Worm (Caenorhabditis elegans) whole organism, L1 larva: ENCODE measurements around the gene R186.8.
A peak's percentile ranks its signal among the peaks of the same experiment; 100 is the strongest.

ENCODE experiments used
- C16A3.4 ChIP-seq: fragments of 150-350 bp; optimal IDR thresholded peaks from 2 replicates; lab custom pipeline; 2014; ENCODE audit warnings: missing biosample characterization, missing genetic modification characterization
- Y116A8C.19 ChIP-seq: sonication (generic microtip); optimal IDR thresholded peaks from 2 replicates; lab custom pipeline; 2016; ENCODE audit warnings: missing compliant biosample characterization, missing genetic modification characterization, borderline replicate concordance
- aly-2 ChIP-seq: fragments of 150-350 bp; optimal IDR thresholded peaks from 2 replicates; lab custom pipeline; 2014; ENCODE audit warnings: missing biosample characterization, missing genetic modification characterization
- ama-1 ChIP-seq: fragments of 150-350 bp; optimal IDR thresholded peaks from 2 replicates; lab custom pipeline; 2014
- blmp-1 ChIP-seq: fragments of 150-350 bp; optimal IDR thresholded peaks from 2 replicates; lab custom pipeline; 2014; ENCODE audit warnings: missing biosample characterization, missing genetic modification characterization
- ceh-63 ChIP-seq: fragments of 200-800 bp; sonication (Bioruptor generic); optimal IDR thresholded peaks from 2 replicates; lab custom pipeline; 2018; ENCODE audit warnings: mild to moderate bottlenecking, missing genetic modification characterization, missing compliant biosample characterization
- ceh-88 ChIP-seq: fragments of 200-800 bp; sonication (Bioruptor generic); IDR thresholded peaks from 2 replicates; pipeline ENCODE4 v1.3.6; 2022; ENCODE audit warnings: missing genetic modification characterization, missing compliant biosample characterization
- dsc-1 ChIP-seq: sonication (generic microtip); optimal IDR thresholded peaks from 2 replicates; lab custom pipeline; 2016; ENCODE audit warnings: mild to moderate bottlenecking, missing genetic modification characterization, missing compliant biosample characterization
- efl-1 ChIP-seq, 4 experiments: fragments of 150-350 bp; optimal IDR thresholded peaks in 3 of 4; peaks in 1 of 4; 1 replicate in 1 of 4; 2 replicates in 3 of 4; lab custom pipeline; 2014; ENCODE audit warnings: missing biosample characterization in 2 of 4, missing genetic modification characterization in 2 of 4, missing genetic modification reagents in 2 of 4
- efl-3 ChIP-seq: fragments of 200-800 bp; sonication (Bioruptor generic); optimal IDR thresholded peaks from 2 replicates; lab custom pipeline; 2018; ENCODE audit warnings: mild to moderate bottlenecking, missing genetic modification characterization, missing compliant biosample characterization
- egl-27 ChIP-seq, 2 experiments: fragments of 150-350 bp in 1 of 2; sonication (generic microtip); optimal IDR thresholded peaks; 3 replicates each; lab custom pipeline; 2017 to 2018; ENCODE audit warnings: missing biosample characterization in 2 of 2, missing genetic modification characterization in 2 of 2, missing genetic modification reagents in 2 of 2
- elt-2 ChIP-seq: sonication (generic microtip); optimal IDR thresholded peaks from 2 replicates; lab custom pipeline; 2016; ENCODE audit warnings: missing genetic modification characterization, mild to moderate bottlenecking, inconsistent platforms, missing compliant biosample characterization, missing genetic modification reagents
- elt-3 ChIP-seq, 6 experiments: fragments of 150-350 bp in 1 of 6; sonication (generic microtip); optimal IDR thresholded peaks; 2 replicates each; lab custom pipeline; 2017 to 2018; ENCODE audit warnings: missing biosample characterization in 6 of 6, missing genetic modification characterization in 6 of 6, inconsistent platforms in 1 of 6
- ets-5 ChIP-seq: fragments of 200-800 bp; sonication (Bioruptor generic); IDR thresholded peaks from 2 replicates; pipeline ENCODE4 v1.3.6; 2022; ENCODE audit warnings: missing genetic modification characterization, missing compliant biosample characterization
- fkh-10 ChIP-seq: sonication (generic microtip); optimal IDR thresholded peaks from 2 replicates; lab custom pipeline; 2017; ENCODE audit warnings: missing biosample characterization, missing genetic modification reagents, missing genetic modification characterization
- hlh-17 ChIP-seq: fragments of 200-800 bp; sonication (Bioruptor generic); optimal IDR thresholded peaks from 2 replicates; lab custom pipeline; 2018; ENCODE audit warnings: missing genetic modification characterization, mild to moderate bottlenecking, missing compliant biosample characterization, moderate library complexity, borderline replicate concordance
- hlh-4 ChIP-seq: sonication (generic microtip); optimal IDR thresholded peaks from 2 replicates; lab custom pipeline; 2016; ENCODE audit warnings: mild to moderate bottlenecking, missing genetic modification characterization, missing compliant biosample characterization
- hpl-2 ChIP-seq: fragments of 150-350 bp; optimal IDR thresholded peaks from 2 replicates; lab custom pipeline; 2014; ENCODE audit warnings: missing biosample characterization, missing genetic modification reagents, missing genetic modification characterization
- irx-1 ChIP-seq: sonication (generic microtip); optimal IDR thresholded peaks from 2 replicates; lab custom pipeline; 2016; ENCODE audit warnings: missing genetic modification characterization, missing compliant biosample characterization
- isw-1 ChIP-seq: fragments of 200-800 bp; sonication (Bioruptor generic); IDR thresholded peaks from 2 replicates; pipeline ENCODE4 v1.3.6; 2022; ENCODE audit warnings: missing genetic modification characterization, missing compliant biosample characterization
- lin-13 ChIP-seq: fragments of 150-350 bp; optimal IDR thresholded peaks from 2 replicates; lab custom pipeline; 2014; ENCODE audit warnings: missing biosample characterization, missing genetic modification reagents, missing genetic modification characterization
- lin-14 ChIP-seq: fragments of 200-800 bp; sonication (Bioruptor generic); optimal IDR thresholded peaks from 2 replicates; lab custom pipeline; 2018; ENCODE audit warnings: mild to moderate bottlenecking, missing genetic modification characterization, moderate library complexity, missing compliant biosample characterization
- lin-35 ChIP-seq, 2 experiments: fragments of 150-350 bp; optimal IDR thresholded peaks; 2 replicates each; lab custom pipeline; 2014; ENCODE audit warnings: missing biosample characterization in 2 of 2, missing genetic modification characterization in 2 of 2, missing genetic modification reagents in 2 of 2
- lin-39 ChIP-seq: fragments of 150-350 bp; optimal IDR thresholded peaks from 2 replicates; lab custom pipeline; 2014; ENCODE audit warnings: missing biosample characterization, missing genetic modification reagents, missing genetic modification characterization
- lir-3 ChIP-seq: sonication (generic microtip); optimal IDR thresholded peaks from 2 replicates; lab custom pipeline; 2016; ENCODE audit warnings: mild to moderate bottlenecking, missing genetic modification characterization, moderate library complexity, missing compliant biosample characterization; ENCODE audit not compliant: poor library complexity
- lsy-2 ChIP-seq, 2 experiments: fragments of 150-350 bp; optimal IDR thresholded peaks; 2 replicates each; lab custom pipeline; 2014; ENCODE audit warnings: missing biosample characterization in 2 of 2, missing genetic modification characterization in 2 of 2
- mab-9 ChIP-seq: fragments of 200-800 bp; sonication (Bioruptor generic); IDR thresholded peaks from 2 replicates; pipeline ENCODE4 v1.3.6; 2022; ENCODE audit warnings: missing genetic modification reagents, missing genetic modification characterization, missing compliant biosample characterization
- mep-1 ChIP-seq: fragments of 150-350 bp; optimal IDR thresholded peaks from 2 replicates; lab custom pipeline; 2014; ENCODE audit warnings: missing biosample characterization, missing genetic modification characterization
- nhr-11 ChIP-seq: fragments of 150-350 bp; optimal IDR thresholded peaks from 2 replicates; lab custom pipeline; 2014; ENCODE audit warnings: missing biosample characterization, missing genetic modification characterization
- nhr-19 ChIP-seq: fragments of 200-800 bp; sonication (Bioruptor generic); conservative IDR thresholded peaks from 2 replicates; pipeline ENCODE4 v1.3.6; 2022; ENCODE audit warnings: missing genetic modification characterization, missing compliant biosample characterization
- nhr-20 ChIP-seq: sonication (generic microtip); optimal IDR thresholded peaks from 2 replicates; lab custom pipeline; 2016; ENCODE audit warnings: mild to moderate bottlenecking, missing genetic modification characterization, missing compliant biosample characterization
- nhr-237 ChIP-seq: fragments of 150-350 bp; optimal IDR thresholded peaks from 2 replicates; lab custom pipeline; 2014; ENCODE audit warnings: missing biosample characterization, missing genetic modification characterization
- nhr-47 ChIP-seq: sonication (generic microtip); optimal IDR thresholded peaks from 2 replicates; lab custom pipeline; 2016; ENCODE audit warnings: mild to moderate bottlenecking, missing genetic modification characterization, moderate library complexity, missing compliant biosample characterization
- nhr-71 ChIP-seq: sonication (generic microtip); optimal IDR thresholded peaks from 2 replicates; lab custom pipeline; 2016; ENCODE audit warnings: mild to moderate bottlenecking, missing genetic modification characterization, moderate library complexity, missing compliant biosample characterization
- nhr-84 ChIP-seq: sonication (generic microtip); optimal IDR thresholded peaks from 2 replicates; lab custom pipeline; 2017; ENCODE audit warnings: missing biosample characterization, missing genetic modification characterization
- nhr-85 ChIP-seq: sonication (generic microtip); peaks from one replicate; lab custom pipeline; 2016; ENCODE audit warnings: missing genetic modification characterization, inconsistent platforms, missing compliant biosample characterization
- pax-3 ChIP-seq: fragments of 200-800 bp; sonication (Bioruptor generic); optimal IDR thresholded peaks from 2 replicates; lab custom pipeline; 2018; ENCODE audit warnings: mild to moderate bottlenecking, missing genetic modification characterization, moderate library complexity, missing compliant biosample characterization
- pqm-1 ChIP-seq: sonication (generic microtip); optimal IDR thresholded peaks from 3 replicates; lab custom pipeline; 2017; ENCODE audit warnings: missing biosample characterization, missing genetic modification characterization
- snu-23 ChIP-seq: sonication (generic microtip); optimal IDR thresholded peaks from 2 replicates; lab custom pipeline; 2016; ENCODE audit warnings: missing genetic modification characterization, missing compliant biosample characterization
- sox-4 ChIP-seq: sonication (generic microtip); optimal IDR thresholded peaks from 2 replicates; lab custom pipeline; 2016; ENCODE audit warnings: missing genetic modification characterization, missing compliant biosample characterization
- sptf-1 ChIP-seq: fragments of 150-350 bp; optimal IDR thresholded peaks from 2 replicates; lab custom pipeline; 2014; ENCODE audit warnings: missing biosample characterization, missing genetic modification characterization
- sup-37 ChIP-seq: fragments of 200-800 bp; sonication (Bioruptor generic); optimal IDR thresholded peaks from 2 replicates; lab custom pipeline; 2018; ENCODE audit warnings: mild to moderate bottlenecking, missing genetic modification characterization, missing compliant biosample characterization
- unc-86 ChIP-seq: sonication (generic microtip); optimal IDR thresholded peaks from 2 replicates; lab custom pipeline; 2016; ENCODE audit warnings: missing genetic modification characterization, missing compliant biosample characterization
- unc-98 ChIP-seq: fragments of 200-800 bp; sonication (Bioruptor generic); IDR thresholded peaks from 2 replicates; pipeline ENCODE4 v1.3.6; 2022; ENCODE audit warnings: missing genetic modification characterization, missing compliant biosample characterization
- vab-15 ChIP-seq: sonication (generic microtip); optimal IDR thresholded peaks from 2 replicates; lab custom pipeline; 2017; ENCODE audit warnings: missing genotype, mild to moderate bottlenecking, missing genetic modification characterization, missing compliant biosample characterization
- xbp-1 ChIP-seq: sonication (generic microtip); optimal IDR thresholded peaks from 2 replicates; lab custom pipeline; 2016; ENCODE audit warnings: missing genetic modification characterization, missing compliant biosample characterization
- zip-4 ChIP-seq: fragments of 200-800 bp; sonication (Bioruptor generic); optimal IDR thresholded peaks from 2 replicates; lab custom pipeline; 2018; ENCODE audit warnings: mild to moderate bottlenecking, missing genetic modification characterization, moderate library complexity, missing compliant biosample characterization
- ztf-11 ChIP-seq, 2 experiments: sonication (generic microtip); optimal IDR thresholded peaks; 2 replicates each; lab custom pipeline; 2016 to 2017; ENCODE audit warnings: missing genetic modification characterization in 2 of 2, missing biosample characterization in 1 of 2, missing compliant biosample characterization in 1 of 2

The R186.8 gene

DNA sequence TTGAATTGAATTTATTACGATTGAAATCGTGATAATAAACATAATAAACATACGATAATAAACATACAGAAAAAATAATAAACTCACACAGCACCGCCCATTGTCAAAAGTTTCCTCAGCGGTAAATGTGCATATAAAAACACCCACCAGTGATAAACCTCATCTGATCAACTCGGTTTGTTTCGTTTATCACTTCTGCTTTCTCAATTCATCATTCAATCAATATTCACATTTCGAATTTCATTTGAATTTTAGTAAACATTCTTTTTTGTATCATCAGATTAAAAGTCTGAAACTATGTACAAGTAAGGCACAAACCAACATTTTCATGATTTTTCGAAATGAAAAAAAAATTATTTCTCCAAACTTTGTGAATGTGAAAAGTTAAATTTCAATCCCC, 45.4 kb upstream of the R186.8 start, which contains the start of gene try-10:
Gene try-10, minus strand, starts transcription at position 101 of the 400 bp plus-strand sequence.
- TF ChIP-seq zip-4 (no peak), hlh-4 (tag; lab: Kevin White, UChicago) (no peak), sox-4 (no peak), mep-1 (tag; lab: Kevin White, UChicago) (no peak), ets-5 (no peak), pqm-1 (no peak), egl-27 (tag; optimal IDR thresholded peaks at IDR 0.05; lab: Kevin White, UChicago) (no peak), pax-3 (tag; lab: Kevin White, UChicago) (no peak), unc-98 (GFP tag; lab: Robert Waterston, UW) (no peak), Y116A8C.19 (tag; lab: Kevin White, UChicago) (no peak)

DNA sequence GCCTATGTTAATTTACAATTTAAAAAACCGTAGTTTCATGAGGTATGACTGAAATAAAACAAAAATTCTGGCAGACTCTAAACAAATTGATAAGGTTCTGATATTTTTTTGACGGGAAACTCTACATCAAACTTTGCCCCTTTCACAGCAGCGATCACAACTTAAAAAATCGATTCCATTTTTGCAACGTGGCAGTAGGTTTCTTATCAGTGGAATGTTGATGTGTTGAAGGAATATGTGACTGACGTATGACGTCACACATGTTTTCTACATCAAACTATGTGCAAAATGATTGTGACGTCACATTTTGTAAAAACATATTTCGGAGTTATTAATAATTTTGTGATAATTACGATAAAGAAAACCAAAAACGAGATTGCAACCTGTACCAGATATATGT, 44.1 kb upstream of the R186.8 start:
- TF ChIP-seq dsc-1 (tag; lab: Kevin White, UChicago) (no peak), efl-1 (optimal IDR thresholded peaks at IDR 0.05; lab: Kevin White, UChicago) (no peak), efl-1 (GFP tag; optimal IDR thresholded peaks at IDR 0.05 in 1 of 2; lab: Kevin White, UChicago) (no peak), snu-23 (GFP tag; lab: Kevin White, UChicago) (no peak), elt-3 (tag; optimal IDR thresholded peaks at IDR 0.05; lab: Kevin White, UChicago) (no peak), lin-35 (GFP tag; optimal IDR thresholded peaks at IDR 0.05; lab: Kevin White, UChicago) (peak in 1 of 2 experiments; percentile 21), nhr-20 (tag; lab: Kevin White, UChicago) (peak; percentile 18), nhr-19 (no peak), hlh-17 (no peak), zip-4 (no peak), isw-1 (GFP tag; lab: Robert Waterston, UW) (no peak), irx-1 (tag; lab: Kevin White, UChicago) (no peak), nhr-237 (no peak), C16A3.4 (tag; lab: Kevin White, UChicago) (no peak), elt-2 (tag; lab: Kevin White, UChicago) (peak; percentile 93), blmp-1 (tag; lab: Kevin White, UChicago) (no peak), xbp-1 (tag; lab: Kevin White, UChicago) (no peak), ztf-11 (tag; optimal IDR thresholded peaks at IDR 0.05; lab: Kevin White, UChicago) (no peak), lsy-2 (tag; optimal IDR thresholded peaks at IDR 0.05; lab: Kevin White, UChicago) (no peak), nhr-85 (tag; lab: Kevin White, UChicago) (no peak), nhr-71 (tag; lab: Kevin White, UChicago) (peak; percentile 5), lin-39 (no peak), lir-3 (tag; lab: Kevin White, UChicago) (no peak), ceh-88 (GFP tag; lab: Robert Waterston, UW) (no peak), egl-27 (tag; optimal IDR thresholded peaks at IDR 0.05; lab: Kevin White, UChicago) (no peak), hpl-2 (GFP tag; lab: Kevin White, UChicago) (no peak), fkh-10 (GFP tag; lab: Kevin White, UChicago) (no peak), nhr-84 (tag; lab: Kevin White, UChicago) (no peak), ama-1 (lab: Kevin White, UChicago) (no peak)
- TF ChIP-seq, all 84 proteins: peak for 4

DNA sequence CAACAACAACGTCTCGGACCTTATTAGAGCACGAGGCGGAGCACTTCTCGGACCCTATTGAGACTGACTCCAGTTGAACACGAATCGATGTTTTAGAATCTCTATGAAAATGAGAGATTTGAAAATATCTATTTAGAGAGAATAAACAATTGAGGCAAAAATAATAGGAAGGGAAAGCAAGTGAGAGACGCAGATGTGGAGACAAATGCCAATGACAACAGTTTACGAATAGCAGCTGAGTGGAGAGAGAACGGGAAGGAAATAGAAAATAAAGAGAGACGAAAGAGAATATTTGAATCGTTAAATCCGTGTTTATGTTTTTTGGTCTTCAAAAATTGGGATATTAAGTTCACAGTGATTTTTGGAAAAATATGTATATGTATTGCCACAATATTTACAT, 42.1 kb upstream of the R186.8 start:
- TF ChIP-seq lin-14 (GFP tag; lab: Kevin White, UChicago) (peak; percentile 84), lin-13 (GFP tag; lab: Kevin White, UChicago) (no peak), aly-2 (tag; lab: Kevin White, UChicago) (no peak), hlh-17 (no peak), sptf-1 (no peak), mab-9 (no peak), blmp-1 (tag; lab: Kevin White, UChicago) (peak; percentile 70), hpl-2 (GFP tag; lab: Kevin White, UChicago) (no peak), ceh-88 (GFP tag; lab: Robert Waterston, UW) (no peak), efl-3 (GFP tag; lab: Kevin White, UChicago) (no peak), nhr-85 (tag; lab: Kevin White, UChicago) (peak; percentile 52), vab-15 (tag; lab: Kevin White, UChicago) (no peak), lin-35 (GFP tag; optimal IDR thresholded peaks at IDR 0.05; lab: Kevin White, UChicago) (peak in 1 of 2 experiments; percentile 19), nhr-47 (peak; percentile 23), nhr-11 (tag; lab: Kevin White, UChicago) (no peak), dsc-1 (tag; lab: Kevin White, UChicago) (peak; percentile 2), ztf-11 (tag; optimal IDR thresholded peaks at IDR 0.05; lab: Kevin White, UChicago) (no peak), sup-37 (GFP tag; lab: Kevin White, UChicago) (no peak), unc-86 (tag; lab: Kevin White, UChicago) (no peak), efl-1 (optimal IDR thresholded peaks at IDR 0.05; lab: Kevin White, UChicago) (peak in 1 of 2 experiments; percentile 32), efl-1 (GFP tag; optimal IDR thresholded peaks at IDR 0.05 in 1 of 2; lab: Kevin White, UChicago) (peak in 1 of 2 experiments; percentile 74), ceh-63 (GFP tag; lab: Kevin White, UChicago) (no peak), fkh-10 (GFP tag; lab: Kevin White, UChicago) (no peak)
